Worm (Caenorhabditis elegans) whole organism, L4/young adult: Measurements from ENCODE around the gene F48F5.6.
A peak's percentile ranks its signal among the peaks of the same experiment; 100 is the strongest.

Experiments used
- W03F9.2 ChIP-seq: fragments of 150-350 bp; optimal IDR thresholded peaks from 2 replicates; lab custom pipeline; 2014; ENCODE audit warnings: missing biosample characterization, missing genetic modification characterization
- dao-5 ChIP-seq: sonication (generic microtip); optimal IDR thresholded peaks from 2 replicates; lab custom pipeline; 2016; ENCODE audit warnings: missing genotype, missing genetic modification characterization, moderate library complexity, missing compliant biosample characterization
- him-1 ChIP-seq: sonication (generic microtip); optimal IDR thresholded peaks from 2 replicates; lab custom pipeline; 2016; ENCODE audit warnings: missing genotype, missing genetic modification reagents, missing genetic modification characterization, missing compliant biosample characterization

Gene F48F5.6

DNA sequence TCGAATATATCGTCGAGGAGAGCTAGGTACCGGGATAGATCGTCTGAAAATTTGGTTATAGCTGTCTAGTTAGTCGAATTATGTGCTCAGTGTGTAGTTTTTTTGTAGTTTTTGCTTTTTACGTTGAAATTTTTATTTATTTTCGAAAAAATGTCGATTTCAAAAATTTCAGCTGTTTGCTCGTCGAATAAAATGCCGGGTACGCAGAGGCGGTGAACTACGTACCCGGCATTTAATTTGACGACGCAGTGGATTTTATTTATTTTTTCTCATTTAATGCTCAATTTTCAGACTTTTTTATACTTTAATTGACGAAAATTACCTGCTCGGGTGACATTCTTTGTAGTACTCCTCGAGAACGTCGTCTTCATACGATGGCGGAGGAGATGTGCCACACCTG, 24.0 kb upstream of the F48F5.6 start:
- TF ChIP-seq W03F9.2 (tag; lab: Kevin White, UChicago) (no peak), him-1 (tag; lab: Kevin White, UChicago) (no peak), dao-5 (no peak)

DNA sequence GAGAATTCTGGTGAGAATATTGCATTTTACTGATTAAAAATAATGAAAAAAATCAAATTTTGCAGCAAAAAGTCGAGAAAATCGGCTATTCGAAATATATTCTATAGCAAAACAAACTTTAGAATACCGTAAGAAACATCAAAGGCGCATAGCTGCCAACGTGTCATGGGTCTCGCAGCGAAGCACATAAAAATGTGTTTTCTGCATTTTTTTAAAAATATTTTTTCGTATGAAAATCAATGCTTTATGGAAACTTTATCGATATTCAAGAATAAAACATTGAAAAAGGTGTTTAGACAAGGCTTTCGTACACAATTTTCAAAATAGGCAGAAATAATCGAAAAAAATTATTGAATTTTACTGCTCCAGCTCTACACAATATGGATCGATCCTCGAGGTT, 23.5 kb upstream of the F48F5.6 start:
- TF ChIP-seq W03F9.2 (tag; lab: Kevin White, UChicago), result no peak
- no peak for TF ChIP-seq dao-5
- TF ChIP-seq him-1 (tag; lab: Kevin White, UChicago), result no peak

DNA sequence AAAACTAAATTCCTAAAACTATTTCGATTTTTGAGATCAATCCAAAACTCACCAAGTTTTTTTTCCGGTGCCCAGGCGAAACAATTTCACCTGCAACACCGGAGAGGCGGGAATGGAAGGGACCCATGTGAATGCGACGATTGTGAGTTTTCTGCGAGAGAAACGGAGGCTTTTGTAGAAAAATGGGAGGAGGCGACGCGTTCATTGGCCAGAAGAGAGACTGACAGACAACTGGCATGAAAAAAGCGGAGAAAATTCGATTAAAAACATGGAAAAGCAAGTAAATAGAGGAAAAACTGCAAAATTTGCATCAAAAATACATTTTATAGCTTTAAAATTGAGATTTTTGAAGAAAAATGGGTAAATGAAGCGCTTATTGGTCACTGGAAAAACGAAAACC, 22.8 kb upstream of the F48F5.6 start, which contains the start of gene B0250.7:
B0250.7 (minus strand) TSS at position 232 of the 400 bp plus-strand sequence.
- TF ChIP-seq him-1 (tag; lab: Kevin White, UChicago) (no peak), dao-5 (no peak), W03F9.2 (tag; lab: Kevin White, UChicago) (no peak)

DNA sequence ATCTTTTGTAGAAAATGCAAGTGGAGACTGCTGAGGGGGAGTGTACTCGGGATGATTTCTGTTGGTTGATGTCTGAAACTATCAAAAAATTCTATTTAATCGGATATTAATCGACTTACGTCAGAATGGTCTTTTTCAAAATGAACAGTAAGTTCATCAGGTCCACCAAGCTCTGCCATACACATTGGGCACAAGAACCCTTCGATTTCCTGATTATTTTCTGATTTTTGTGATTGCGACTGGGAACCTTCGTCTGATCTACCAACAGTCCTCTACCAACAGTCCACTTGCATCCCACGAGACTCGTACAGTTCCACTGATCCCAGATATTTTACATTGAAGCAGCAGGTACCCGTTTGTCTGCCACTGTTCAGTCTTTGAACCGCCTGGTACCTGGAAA, 22.0 kb upstream of the F48F5.6 start:
- TF ChIP-seq W03F9.2 (tag; lab: Kevin White, UChicago), result no peak
- no peak for TF ChIP-seq him-1 (tag; lab: Kevin White, UChicago)
- no peak for TF ChIP-seq dao-5

DNA sequence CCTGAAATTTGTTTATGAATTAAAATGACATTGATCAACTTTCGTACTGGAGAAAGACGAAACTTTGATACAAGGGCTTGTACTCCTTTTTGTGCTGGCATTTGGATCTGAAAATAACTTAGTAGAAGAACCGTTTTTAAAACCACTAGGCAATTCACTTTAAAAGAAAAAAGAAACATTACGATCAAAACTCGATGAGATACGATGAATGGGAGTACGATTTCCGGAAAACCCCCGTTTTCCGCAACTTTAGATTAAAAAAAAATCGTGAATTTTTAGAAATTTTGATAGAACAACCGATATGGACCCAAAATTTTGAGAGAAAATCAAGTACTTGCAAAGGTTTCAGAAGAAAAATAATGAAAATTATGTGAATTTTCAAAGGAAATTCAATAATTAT, 17.4 kb upstream of the F48F5.6 start, which contains the start of gene B0250.8:
B0250.8 (minus strand) TSS at position 101 of the 400 bp plus-strand sequence.
- TF ChIP-seq him-1 (tag; lab: Kevin White, UChicago), result no peak
- no peak for TF ChIP-seq dao-5
- no peak for TF ChIP-seq W03F9.2 (tag; lab: Kevin White, UChicago)

DNA sequence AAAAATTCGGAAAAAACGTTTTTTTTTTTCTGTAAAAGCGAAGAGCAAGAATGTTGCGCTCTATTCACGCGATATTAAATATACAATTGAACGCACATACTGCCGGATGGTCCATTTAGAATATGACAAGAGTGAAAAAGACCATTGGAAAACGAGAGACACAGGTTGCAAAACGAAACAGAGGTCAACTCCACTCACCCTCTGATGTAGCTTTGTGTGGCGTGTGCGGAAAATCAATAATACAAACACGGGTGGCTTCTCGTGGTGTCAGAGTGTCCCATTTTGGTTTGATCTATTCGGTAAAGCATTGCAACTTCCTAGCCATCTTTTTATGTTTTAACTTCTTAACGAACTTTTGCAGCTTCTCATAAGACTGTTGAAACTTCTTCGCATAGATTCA, 11.8 kb upstream of the F48F5.6 start:
- TF ChIP-seq W03F9.2 (tag; lab: Kevin White, UChicago), result no peak
- TF ChIP-seq dao-5, result no peak
- TF ChIP-seq him-1 (tag; lab: Kevin White, UChicago), result no peak

DNA sequence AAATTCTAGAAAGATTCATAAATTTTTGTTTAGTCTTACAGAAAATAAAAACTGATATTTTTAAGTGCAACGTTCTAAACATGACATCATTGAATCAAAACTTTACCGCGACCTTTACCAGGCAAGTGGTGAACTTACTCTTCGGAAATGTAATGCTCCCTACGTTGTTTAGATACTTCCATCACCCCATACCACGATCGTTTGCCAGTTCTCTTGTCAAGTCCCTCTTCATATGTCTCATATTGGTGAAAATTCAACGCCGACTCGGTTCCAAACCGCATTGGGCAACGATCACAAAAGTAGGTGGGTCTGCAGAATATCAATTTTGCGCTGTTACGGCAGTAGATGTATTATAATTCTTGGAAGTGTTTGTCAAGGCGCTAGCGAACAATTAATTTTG, 7.8 kb upstream of the F48F5.6 start, which contains the start of gene B0250.18:
B0250.18 (minus strand) TSS at position 101 of the 400 bp plus-strand sequence.
- TF ChIP-seq him-1 (tag; lab: Kevin White, UChicago) (no peak), W03F9.2 (tag; lab: Kevin White, UChicago) (no peak), dao-5 (no peak)

DNA sequence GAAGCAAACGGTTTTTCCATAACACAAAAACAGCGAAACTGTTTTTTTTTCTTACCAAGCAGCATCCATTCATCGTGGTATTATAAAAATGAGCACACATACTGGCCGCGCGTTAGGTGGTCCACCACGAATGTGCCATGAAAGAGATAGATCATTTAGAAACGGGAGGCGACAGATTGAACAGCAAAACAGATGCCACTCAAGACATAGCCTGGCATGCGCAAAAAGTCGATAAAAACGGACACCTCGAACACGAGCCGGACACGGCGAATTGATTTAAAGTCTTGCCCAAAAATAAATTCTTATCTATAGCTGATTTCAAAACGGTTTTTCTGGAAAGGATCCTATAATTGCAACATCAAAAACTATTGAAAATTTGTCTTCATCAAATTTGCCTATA, 4.2 kb upstream of the F48F5.6 start:
- TF ChIP-seq dao-5, result no peak
- no peak for TF ChIP-seq W03F9.2 (tag; lab: Kevin White, UChicago)
- no peak for TF ChIP-seq him-1 (tag; lab: Kevin White, UChicago)

DNA sequence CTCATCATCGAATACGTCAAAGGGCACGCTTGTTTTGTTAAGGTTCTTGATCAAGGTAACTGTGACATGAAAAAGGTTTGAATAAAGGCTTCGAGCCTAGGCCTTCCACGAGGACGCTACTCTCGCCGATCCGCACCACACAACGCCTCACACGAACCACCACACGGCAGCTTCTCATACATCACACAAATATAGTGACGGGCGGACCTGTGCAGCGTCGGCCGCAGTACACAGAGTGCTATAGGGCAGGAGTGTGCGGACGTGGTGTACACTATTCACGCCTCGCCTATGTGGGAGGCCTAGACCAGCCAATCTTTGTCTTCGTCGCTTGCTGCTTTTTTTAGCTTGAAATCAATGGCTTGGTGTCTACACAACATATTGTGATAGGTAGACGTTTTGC, 2.7 kb upstream of the F48F5.6 start:
- TF ChIP-seq dao-5 (no peak), W03F9.2 (tag; lab: Kevin White, UChicago) (no peak), him-1 (tag; lab: Kevin White, UChicago) (no peak)

DNA sequence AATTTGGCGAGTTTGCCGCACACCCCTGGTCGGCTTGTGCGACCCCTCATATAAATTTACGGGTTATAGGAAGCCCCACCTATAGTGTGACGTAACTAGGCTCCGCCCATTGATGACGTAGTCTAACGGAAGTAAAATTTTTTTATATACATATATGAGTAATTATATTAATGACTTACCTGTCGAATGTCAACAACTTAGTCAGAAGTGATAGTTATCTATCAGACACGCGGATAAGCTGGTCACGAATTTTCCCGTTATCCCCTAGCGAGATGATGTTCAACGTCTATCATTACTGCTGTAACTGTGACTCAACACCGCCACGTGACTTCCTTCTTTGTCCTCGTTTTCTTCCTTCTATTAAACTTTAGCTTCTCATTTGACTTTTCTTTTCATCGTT, 827 bp upstream of the F48F5.6 start, which contains the start of gene srd-70:
srd-70 (plus strand) TSS at position 301 of the 400 bp plus-strand sequence.
- TF ChIP-seq him-1 (tag; lab: Kevin White, UChicago), result no peak
- TF ChIP-seq W03F9.2 (tag; lab: Kevin White, UChicago), result no peak
- no peak for TF ChIP-seq dao-5

DNA sequence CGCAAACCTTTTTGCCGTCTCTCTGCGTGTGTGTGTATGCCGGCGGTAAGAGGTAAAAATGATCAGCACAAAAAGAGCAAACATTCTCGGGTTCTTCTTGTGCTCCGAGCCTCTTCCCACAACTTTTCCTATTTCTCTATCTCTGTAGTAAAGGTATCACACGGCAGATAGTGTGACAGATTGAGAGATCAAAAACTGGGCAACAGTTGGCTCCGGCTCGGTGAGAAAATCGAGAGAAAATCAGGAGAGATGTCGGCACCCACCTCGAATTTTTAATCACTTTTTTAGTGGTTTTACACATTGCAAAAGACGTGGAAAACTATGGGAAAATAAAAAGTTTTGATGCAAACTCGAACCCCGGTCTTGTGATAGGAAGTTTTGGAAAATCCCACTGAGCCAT, 1.2 kb downstream of the F48F5.6 start:
- TF ChIP-seq dao-5, result no peak
- TF ChIP-seq W03F9.2 (tag; lab: Kevin White, UChicago), result no peak
- no peak for TF ChIP-seq him-1 (tag; lab: Kevin White, UChicago)

DNA sequence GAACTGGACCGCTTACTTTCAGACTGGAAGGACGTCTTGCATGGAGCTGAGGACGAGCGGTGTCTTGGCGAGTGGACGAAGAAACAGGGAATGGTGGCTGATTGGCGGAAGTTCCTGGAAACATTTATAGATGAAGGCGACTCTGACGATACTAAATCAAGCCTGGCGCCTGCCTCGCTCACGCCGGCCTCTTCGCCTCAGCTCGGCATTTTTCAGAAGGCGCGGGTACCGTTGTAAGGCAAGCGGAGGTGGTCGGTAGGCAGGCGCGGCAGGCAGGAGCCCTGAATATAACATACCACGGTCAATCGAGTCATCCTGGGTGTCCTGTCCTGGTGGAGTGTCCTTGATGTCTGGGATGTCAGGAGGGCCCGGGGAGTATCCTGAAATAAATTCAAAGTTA, 7.1 kb downstream of the F48F5.6 start:
- TF ChIP-seq him-1 (tag; lab: Kevin White, UChicago) (no peak), dao-5 (no peak), W03F9.2 (tag; lab: Kevin White, UChicago) (no peak)

DNA sequence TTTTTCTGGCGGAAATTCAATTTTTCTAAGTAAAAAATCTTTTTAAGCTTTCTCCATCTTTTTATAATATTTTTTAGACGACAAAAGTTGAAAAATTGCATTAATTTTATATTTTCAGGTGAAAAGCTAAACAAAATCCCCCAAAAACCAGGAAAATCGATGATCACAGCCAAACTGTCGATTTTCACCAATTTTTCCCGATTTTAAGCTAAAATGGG, 27.9 kb downstream of the F48F5.6 start, which contains the start of the genes fce-2 and F48F5.8:
fce-2 (plus strand) TSS at position 119 of the 218 bp plus-strand sequence.
F48F5.8 (plus strand) TSS at position 160 of the 218 bp plus-strand sequence.
- TF ChIP-seq W03F9.2 (tag; lab: Kevin White, UChicago) (no peak), dao-5 (no peak), him-1 (tag; lab: Kevin White, UChicago) (no peak)

DNA sequence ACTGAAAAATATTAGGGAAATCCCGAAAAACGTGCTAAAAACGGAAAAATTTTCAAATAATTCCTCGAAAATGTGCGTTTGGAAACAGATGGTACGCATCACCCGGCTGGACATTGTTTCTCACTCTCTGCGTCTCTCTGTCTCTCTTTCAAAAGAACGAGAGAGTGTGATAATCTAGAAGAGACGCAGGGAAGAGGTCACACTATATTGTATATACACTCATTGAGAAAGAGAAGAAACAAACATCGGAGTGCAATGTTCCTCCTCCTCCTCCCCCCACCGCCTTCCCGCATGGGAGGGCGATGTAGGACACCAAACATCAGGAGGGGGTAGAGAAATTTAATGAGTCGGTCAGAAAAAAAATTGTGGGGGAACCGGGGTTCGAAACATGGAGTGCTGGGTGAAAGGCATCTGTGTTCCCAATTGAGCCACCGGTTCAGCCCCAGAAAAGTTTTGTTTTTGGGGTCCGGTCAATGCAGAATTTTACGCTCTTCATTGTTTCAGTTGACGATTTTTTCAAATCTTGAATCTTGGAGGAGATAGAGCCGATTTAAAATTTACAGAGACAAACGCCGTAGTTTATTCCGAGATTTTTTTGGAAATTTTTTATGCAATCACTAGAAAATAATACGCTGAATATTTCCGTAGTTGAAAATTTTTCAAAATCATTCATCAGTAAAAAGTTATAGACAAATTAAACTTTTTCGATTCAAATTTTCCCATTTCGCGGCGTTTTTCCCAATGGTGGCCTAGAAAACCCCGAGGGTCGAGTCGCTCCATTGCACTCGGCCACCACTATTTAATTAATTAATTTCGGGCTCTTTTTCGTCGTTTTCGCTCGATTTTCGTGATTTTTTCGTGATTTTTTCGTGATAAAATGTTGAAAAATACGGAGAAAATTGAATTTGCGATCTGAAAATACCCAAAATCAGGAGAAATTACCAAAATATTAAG, 28.5 kb downstream of the F48F5.6 start:
- peak; percentile 37 for TF ChIP-seq W03F9.2 (tag; lab: Kevin White, UChicago)
- TF ChIP-seq dao-5, result no peak
